Fruit fly (Drosophila melanogaster): Measurements from ENCODE around the gene Surf4.
A peak's percentile ranks its signal among the peaks of the same experiment; 100 is the strongest.

Gene Surf4

DNA sequence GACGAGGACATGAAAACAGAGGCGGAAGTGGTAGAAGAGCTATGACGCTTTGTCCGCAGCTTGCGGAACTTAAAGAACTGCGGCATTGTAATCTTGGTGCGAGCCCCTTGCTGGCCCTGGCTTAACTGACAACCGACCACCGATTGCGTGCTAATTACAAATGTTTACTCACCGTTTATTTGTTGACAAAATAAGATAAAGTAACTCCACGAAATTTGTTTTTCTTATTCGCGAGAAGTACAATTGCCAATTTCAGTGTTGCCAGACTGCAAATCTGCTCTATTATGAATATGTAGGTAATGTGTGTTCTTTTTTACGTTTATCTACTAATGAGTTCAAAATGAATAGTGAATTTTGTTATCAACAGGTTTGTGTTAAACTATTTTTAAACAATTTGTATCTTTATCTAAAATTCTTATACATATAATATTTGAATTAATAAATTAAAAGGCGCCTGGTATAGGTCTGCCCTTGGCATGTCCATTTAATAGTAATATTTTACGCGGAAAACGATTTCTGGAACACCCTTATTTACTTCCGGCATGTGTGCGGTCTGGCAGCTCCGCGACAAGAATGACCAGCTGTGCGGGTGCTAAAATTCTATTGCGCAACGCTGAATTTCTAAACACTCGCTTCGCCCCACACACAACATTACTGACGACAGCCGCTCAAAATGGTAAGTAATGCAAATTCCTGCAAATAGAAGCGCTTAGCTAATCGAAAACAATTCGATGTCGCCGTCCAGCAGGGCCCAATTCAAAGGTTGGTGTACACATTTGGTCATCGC lies 10.9 kb upstream of the Surf4 start, which contains the start of the genes Atg4b and Hibch (continued):
- TF ChIP-seq run (tag; optimal IDR thresholded peaks at IDR 0.05), result no peak
- peak; percentile 83 for TF ChIP-seq CG4424 (GFP tag; optimal IDR thresholded peaks at IDR 0.05)
- TF ChIP-seq fru (optimal IDR thresholded peaks at IDR 0.05), result no peak
- TF ChIP-seq CG32532 (GFP tag; IDR thresholded peaks at IDR 0.05), result peak; percentile 86
- TF ChIP-seq Eip74EF (GFP tag; optimal IDR thresholded peaks at IDR 0.05), result no peak
- TF ChIP-seq toy (GFP tag; IDR thresholded peaks at IDR 0.05), result peak; percentile 50; the same call in 1 of the 2 replicates
- TF ChIP-seq crol (GFP tag; IDR thresholded peaks at IDR 0.05), result no peak
- peak; percentile 78 for TF ChIP-seq CG1603 (tag; optimal IDR thresholded peaks at IDR 0.05)
- no peak for TF ChIP-seq CG8290 (GFP tag; optimal IDR thresholded peaks at IDR 0.05)
- TF ChIP-seq CG8290 (tag; optimal IDR thresholded peaks at IDR 0.05), result peak; percentile 48 to 54
- peak; percentile 71; the same call in 1 of the 2 replicates for TF ChIP-seq Rx (GFP tag; IDR thresholded peaks at IDR 0.05)
- no peak for TF ChIP-seq Antp (GFP tag; optimal IDR thresholded peaks at IDR 0.05)
- no peak for TF ChIP-seq en (GFP tag; optimal IDR thresholded peaks at IDR 0.05)
- peak; percentile 93 for TF ChIP-seq CG2678 (tag; optimal IDR thresholded peaks at IDR 0.05)
- no peak for TF ChIP-seq tap (tag; optimal IDR thresholded peaks at IDR 0.05)
- TF ChIP-seq crc (GFP tag; optimal IDR thresholded peaks at IDR 0.05), result no peak
- TF ChIP-seq nerfin-2 (GFP tag; IDR thresholded peaks at IDR 0.05; ENCODE audit: partially characterized antibody), result no peak
- no peak for TF ChIP-seq Atf3 (GFP tag; optimal IDR thresholded peaks at IDR 0.05)
- TF ChIP-seq NFAT (GFP tag; IDR thresholded peaks at IDR 0.05), result peak; percentile 82
- TF ChIP-seq Gug (GFP tag; IDR thresholded peaks at IDR 0.05), result peak; percentile 81
- TF ChIP-seq inv (GFP tag; IDR thresholded peaks at IDR 0.05; ENCODE audit: partially characterized antibody), result no peak
- TF ChIP-seq nau (GFP tag; optimal IDR thresholded peaks at IDR 0.05), result no peak
- no peak for TF ChIP-seq sc (optimal IDR thresholded peaks at IDR 0.05)
- TF ChIP-seq sc (GFP tag; optimal IDR thresholded peaks at IDR 0.05), result no peak
- TF ChIP-seq org-1 (GFP tag; optimal IDR thresholded peaks at IDR 0.05), result peak; percentile 64
- TF ChIP-seq CG6272 (GFP tag; IDR thresholded peaks at IDR 0.05), result peak; percentile 77
- peak; percentile 44 for TF ChIP-seq CG10274 (GFP tag; optimal IDR thresholded peaks at IDR 0.05)
- TF ChIP-seq Ptx1 (GFP tag; IDR thresholded peaks at IDR 0.05), result peak; percentile 90
- peak; percentile 63 for TF ChIP-seq CG6654 (GFP tag; optimal IDR thresholded peaks at IDR 0.05)
- peak; percentile 84 for TF ChIP-seq CG15514 (GFP tag; optimal IDR thresholded peaks at IDR 0.05)
- peak; percentile 74 for TF ChIP-seq stc (GFP tag; IDR thresholded peaks at IDR 0.05)
- peak; percentile 45 for TF ChIP-seq trh (GFP tag; optimal IDR thresholded peaks at IDR 0.05)
- TF ChIP-seq bsh (GFP tag; optimal IDR thresholded peaks at IDR 0.05), result peak; percentile 38 to 79
- peak; percentile 79 for TF ChIP-seq CG12299 (tag; optimal IDR thresholded peaks at IDR 0.05)
- TF ChIP-seq gce (GFP tag; IDR thresholded peaks at IDR 0.05), result no peak
- TF ChIP-seq CG12659 (GFP tag; optimal IDR thresholded peaks at IDR 0.05), result peak; percentile 94
- TF ChIP-seq Blimp-1 (GFP tag; optimal IDR thresholded peaks at IDR 0.05), result peak; percentile 76
- TF ChIP-seq Asciz (GFP tag; optimal IDR thresholded peaks at IDR 0.05), result no peak
- TF ChIP-seq tup (GFP tag; optimal IDR thresholded peaks at IDR 0.05), result peak; percentile 11
- peak; percentile 8 for TF ChIP-seq CG1647 (GFP tag; optimal IDR thresholded peaks at IDR 0.05)
- TF ChIP-seq CG15011 (GFP tag; optimal IDR thresholded peaks at IDR 0.05), result no peak
- TF ChIP-seq amos (GFP tag; IDR thresholded peaks at IDR 0.05; ENCODE audit: partially characterized antibody), result peak; percentile 41; the same call in 1 of the 2 replicates
- TF ChIP-seq CrebB (tag; optimal IDR thresholded peaks at IDR 0.05), result peak; percentile 35
- peak; percentile 59; the same call in 1 of the 2 replicates for TF ChIP-seq CG32767 (GFP tag; IDR thresholded peaks at IDR 0.05)
- TF ChIP-seq Ravus (GFP tag; IDR thresholded peaks at IDR 0.05), result 0 out of 2 replicates have a peak, but pooled peaks have one; percentile 13
- TF ChIP-seq trem (tag; optimal IDR thresholded peaks at IDR 0.05), result peak; percentile 87
- TF ChIP-seq dati (GFP tag; IDR thresholded peaks at IDR 0.05), result no peak; the same call in 1 of the 2 replicates
- TF ChIP-seq ham (GFP tag; IDR thresholded peaks at IDR 0.05), result no peak
- peak; percentile 4 for TF ChIP-seq gcm2 (GFP tag; optimal IDR thresholded peaks at IDR 0.05)
- TF ChIP-seq CG18619 (GFP tag; optimal IDR thresholded peaks at IDR 0.05), result peak; percentile 87
